Fruit fly (Drosophila melanogaster) ovary, adult (tissue): Measurements from ENCODE around the gene Dr.
A peak's percentile ranks its signal among the peaks of the same experiment; 100 is the strongest.

Experiments
- CG17801 ChIP-seq: fragments of 200-800 bp; optimal IDR thresholded peaks from 2 replicates; lab custom pipeline; 2019; ENCODE audit warnings: missing biosample characterization, mild to moderate bottlenecking, missing genetic modification characterization, moderate library complexity; ENCODE audit not compliant: partially characterized antibody

The Dr gene

dm6 chr3R:29566997-29567670, 10.9 kb downstream of the Dr start:
- no peak for TF ChIP-seq CG17801

- no peak for TF ChIP-seq CG17801
Measured at dm6 chr3R:29570239-29570814, 14.1 kb downstream of the Dr start.

- no peak for TF ChIP-seq CG17801
Measured at dm6 chr3R:29572040-29572648, 16.0 kb downstream of the Dr start.

- TF ChIP-seq CG17801, result no peak
Measured at dm6 chr3R:29576009-29576408, 19.8 kb downstream of the Dr start.

dm6 chr3R:29581420-29581819, 25.2 kb downstream of the Dr start:
- no peak for TF ChIP-seq CG17801

- no peak for TF ChIP-seq CG17801
Measured at dm6 chr3R:29583299-29583698, 27.1 kb downstream of the Dr start.

- no peak for TF ChIP-seq CG17801
Measured at dm6 chr3R:29584266-29584665, 28.1 kb downstream of the Dr start.

dm6 chr3R:29585015-29585701, 29.0 kb downstream of the Dr start:
- no peak for TF ChIP-seq CG17801

dm6 chr3R:29586743-29587142, 30.6 kb downstream of the Dr start:
- no peak for TF ChIP-seq CG17801

- no peak for TF ChIP-seq CG17801
Measured at dm6 chr3R:29588004-29588403, 31.8 kb downstream of the Dr start, which contains the start of gene CG7567. CG7567 (minus strand) TSS chr3R:29588104.

- TF ChIP-seq CG17801, result no peak
Measured at dm6 chr3R:29589662-29590061, 33.5 kb downstream of the Dr start, which contains the start of gene CG11470. CG11470 (minus strand) TSS chr3R:29589762.

dm6 chr3R:29590806-29591205, 34.6 kb downstream of the Dr start, which contains the start of gene CG31041:
CG31041 (minus strand) TSS chr3R:29590906.
- no peak for TF ChIP-seq CG17801

dm6 chr3R:29591481-29592138, 35.4 kb downstream of the Dr start, which contains the start of gene alph:
alph (plus strand) TSS chr3R:29591831.
- peak; percentile 2 for TF ChIP-seq CG17801

dm6 chr3R:29592139-29592814, 36.1 kb downstream of the Dr start:
- TF ChIP-seq CG17801, result no peak

dm6 chr3R:29600762-29601161, 44.6 kb downstream of the Dr start, which contains the start of gene CG7568:
CG7568 (minus strand) TSS chr3R:29600862.
- no peak for TF ChIP-seq CG17801

- TF ChIP-seq CG17801, result no peak
Measured at dm6 chr3R:29608177-29608576, 52.0 kb downstream of the Dr start, which contains the start of gene Diedel2. Diedel2 (plus strand) TSS chr3R:29608477.
